Worm (Caenorhabditis elegans): ENCODE measurements around the gene F29A7.8.

Gene F29A7.8

ce11 chrII:2802804-2803586, 45.1 kb upstream of the F29A7.8 start:
- TF ChIP-seq dmd-6 (GFP tag; IDR thresholded peaks at IDR 0.05) (peak; percentile 68), dve-1 (tag; optimal IDR thresholded peaks at IDR 0.05; ENCODE audit: insufficient read depth) (peak; percentile 64), nhr-25 (tag; optimal IDR thresholded peaks at IDR 0.05; ENCODE audit: borderline replicate concordance, insufficient read depth) (no peak), mep-1 (tag; optimal IDR thresholded peaks at IDR 0.05) (peak; percentile 16), ztf-7 (tag; optimal IDR thresholded peaks at IDR 0.05) (no peak), Y105C5A.15 (GFP tag; IDR thresholded peaks at IDR 0.05) (no peak), hlh-11 (tag; optimal IDR thresholded peaks at IDR 0.05) (peak; percentile 69), unc-62 (GFP tag; optimal IDR thresholded peaks at IDR 0.05 in 1 of 2) (peak in 1 of 2 experiments; percentile 70), unc-62 (tag; optimal IDR thresholded peaks at IDR 0.05) (no peak), mxl-3 (GFP tag; optimal IDR thresholded peaks at IDR 0.05) (peak; percentile 70), Y75B8A.6 (GFP tag; IDR thresholded peaks at IDR 0.05) (no peak), pqm-1 (tag; optimal IDR thresholded peaks at IDR 0.05) (peak; percentile 82), ceh-28 (tag; optimal IDR thresholded peaks at IDR 0.05) (no peak), pha-4 (GFP tag; IDR thresholded peaks at IDR 0.05) (0 out of 2 replicates have a peak, but pooled peaks have one; percentile 7), pha-4 (tag; optimal IDR thresholded peaks at IDR 0.05) (no peak), Y5F2A.4 (GFP tag; optimal IDR thresholded peaks at IDR 0.05) (no peak), ceh-20 (GFP tag; IDR thresholded peaks at IDR 0.05) (no peak), aly-2 (tag; optimal IDR thresholded peaks at IDR 0.05) (no peak), nhr-102 (tag; optimal IDR thresholded peaks at IDR 0.05) (peak; percentile 40), nhr-48 (tag; optimal IDR thresholded peaks at IDR 0.05) (peak; percentile 70), ZK546.5 (tag; optimal IDR thresholded peaks at IDR 0.05) (no peak), daf-16 (GFP tag; optimal IDR thresholded peaks at IDR 0.05) (no peak), daf-16 (tag; optimal IDR thresholded peaks at IDR 0.05) (peak; percentile 54), madf-9 (GFP tag; conservative IDR thresholded peaks at IDR 0.05) (no peak), snpc-4 (tag; optimal IDR thresholded peaks at IDR 0.05) (no peak), ceh-32 (tag; optimal IDR thresholded peaks at IDR 0.05; ENCODE audit: poor library complexity) (no peak), mxl-2 (GFP tag; conservative IDR thresholded peaks at IDR 0.05) (peak; percentile 66; the same call in 1 of the 2 replicates), hlh-30 (tag; optimal IDR thresholded peaks at IDR 0.05; ENCODE audit: insufficient read depth) (peak; percentile 64), skn-1 (tag; optimal IDR thresholded peaks at IDR 0.05) (no peak), nhr-28 (tag; optimal IDR thresholded peaks at IDR 0.05) (peak; percentile 63), ZK337.2 (GFP tag; IDR thresholded peaks at IDR 0.05) (no peak), lin-1 (GFP tag; IDR thresholded peaks at IDR 0.05) (no peak), lin-15B (tag; optimal IDR thresholded peaks at IDR 0.05) (no peak), hif-1 (tag; optimal IDR thresholded peaks at IDR 0.05) (no peak), lsy-2 (tag; optimal IDR thresholded peaks at IDR 0.05) (no peak), cey-2 (tag; optimal IDR thresholded peaks at IDR 0.05; ENCODE audit: borderline replicate concordance, insufficient read depth) (peak; percentile 3), daf-12 (tag; optimal IDR thresholded peaks at IDR 0.05) (no peak), ama-1 (optimal IDR thresholded peaks at IDR 0.05) (no peak), zag-1 (tag; optimal IDR thresholded peaks at IDR 0.05) (no peak)

- peak in 1 of 2 experiments; percentile 55 for TF ChIP-seq unc-62 (GFP tag; optimal IDR thresholded peaks at IDR 0.05 in 1 of 2)
- no peak for TF ChIP-seq unc-62 (tag; optimal IDR thresholded peaks at IDR 0.05)
- TF ChIP-seq set-16 (GFP tag; IDR thresholded peaks at IDR 0.05), result peak; percentile 54
- no peak for TF ChIP-seq madf-5 (GFP tag; IDR thresholded peaks at IDR 0.05)
These were observed 43.9 kb upstream of the F29A7.8 start for ce11 chrII:2801764-2802163.
